Fruit fly (Drosophila melanogaster): Measurements from ENCODE around the gene CG15812.

Gene CG15812

DNA sequence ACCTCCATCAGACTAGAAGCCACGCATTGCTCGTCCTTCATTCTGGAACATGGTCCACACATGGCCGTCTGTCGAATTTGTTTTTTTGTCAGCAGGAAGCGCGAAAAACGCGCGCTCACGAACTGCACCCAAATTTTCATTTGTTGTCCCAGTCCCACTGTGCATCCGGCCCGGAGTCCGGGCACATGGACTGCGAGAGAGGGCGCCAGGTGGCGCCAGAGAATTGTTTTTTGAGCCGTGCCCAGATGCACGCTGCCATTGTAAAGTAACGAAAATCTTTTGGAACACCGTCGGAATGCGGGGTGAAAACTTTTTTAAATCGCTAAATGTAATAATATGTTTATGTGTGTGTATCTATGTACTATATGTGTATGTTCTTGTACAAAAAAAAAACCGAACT is 2.1 kb upstream of the CG15812 start (continued):
- TF ChIP-seq Hr78 (GFP tag; optimal IDR thresholded peaks at IDR 0.05) (no peak), Sry-β (GFP tag; optimal IDR thresholded peaks at IDR 0.05) (no peak), CG7745 (tag; optimal IDR thresholded peaks at IDR 0.05) (no peak)

DNA sequence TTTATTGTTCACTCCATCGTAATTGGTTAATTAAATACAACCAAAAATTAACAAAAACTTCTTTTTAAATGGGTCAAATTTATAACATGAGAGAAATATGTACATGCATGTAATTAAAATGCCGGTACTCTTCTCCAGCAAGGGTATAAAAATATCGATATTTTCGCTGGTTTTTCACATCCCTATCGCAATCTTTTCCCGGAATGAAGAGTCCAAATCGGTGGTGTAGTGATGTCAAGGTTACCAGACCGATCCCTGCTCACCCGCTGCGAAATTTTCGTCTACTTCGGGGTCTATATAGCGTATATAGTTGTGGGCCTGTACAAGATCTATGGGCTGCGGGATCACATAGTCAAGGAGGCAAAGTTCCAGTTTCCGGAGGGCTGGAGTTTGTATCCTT is 2.2 kb downstream of the CG15812 start, which contains the start of gene rasp:
Gene rasp, plus strand, starts transcription at position 213 of the 400 bp plus-strand sequence.
- no peak for TF ChIP-seq CG10209 (GFP tag; optimal IDR thresholded peaks at IDR 0.05)
- TF ChIP-seq MBD-R2 (GFP tag; IDR thresholded peaks at IDR 0.05), result peak; percentile 51
- 0 out of 3 replicates have a peak, but pooled peaks have one; percentile 16 for TF ChIP-seq row (GFP tag; IDR thresholded peaks at IDR 0.05)
- no peak for TF ChIP-seq Pdp1 (GFP tag; optimal IDR thresholded peaks at IDR 0.05)
- TF ChIP-seq amos (GFP tag; IDR thresholded peaks at IDR 0.05; ENCODE audit: partially characterized antibody), result peak; percentile 48
- TF ChIP-seq bowl (GFP tag; IDR thresholded peaks at IDR 0.05), result no peak
- peak; percentile 41 for TF ChIP-seq ftz-f1 (GFP tag; optimal IDR thresholded peaks at IDR 0.05)
- TF ChIP-seq Dref (GFP tag; IDR thresholded peaks at IDR 0.05), result peak; percentile 56
- no peak for TF ChIP-seq Atf6 (GFP tag; IDR thresholded peaks at IDR 0.05)
- TF ChIP-seq trem (tag; optimal IDR thresholded peaks at IDR 0.05), result peak; percentile 11
- TF ChIP-seq CG9932 (GFP tag; IDR thresholded peaks at IDR 0.05), result no peak
- no peak for TF ChIP-seq gt (GFP tag; IDR thresholded peaks at IDR 0.05)
- no peak for TF ChIP-seq jigr1 (GFP tag; IDR thresholded peaks at IDR 0.05)
- peak; percentile 48 for TF ChIP-seq MESR4 (GFP tag; optimal IDR thresholded peaks at IDR 0.05)
- no peak for TF ChIP-seq ro (GFP tag; IDR thresholded peaks at IDR 0.05)
- TF ChIP-seq nerfin-1 (tag; optimal IDR thresholded peaks at IDR 0.05), result peak; percentile 34
- 0 out of 3 replicates have a peak, but pooled peaks have one; percentile 35 for TF ChIP-seq CG16813 (GFP tag; IDR thresholded peaks at IDR 0.05; ENCODE audit: partially characterized antibody)
- TF ChIP-seq CG11247 (GFP tag; IDR thresholded peaks at IDR 0.05), result no peak
- TF ChIP-seq toy (GFP tag; IDR thresholded peaks at IDR 0.05), result no peak
- 0 out of 3 replicates have a peak, but pooled peaks have one; percentile 38 for TF ChIP-seq Doc3 (GFP tag; IDR thresholded peaks at IDR 0.05; ENCODE audit: partially characterized antibody)
- TF ChIP-seq zen2 (GFP tag; IDR thresholded peaks at IDR 0.05; ENCODE audit: partially characterized antibody), result no peak
- TF ChIP-seq pfk (GFP tag; optimal IDR thresholded peaks at IDR 0.05), result no peak
- TF ChIP-seq CG15514 (GFP tag; optimal IDR thresholded peaks at IDR 0.05), result peak; percentile 42
- TF ChIP-seq CG32532 (GFP tag; IDR thresholded peaks at IDR 0.05), result no peak
- no peak for TF ChIP-seq CG7963 (GFP tag; IDR thresholded peaks at IDR 0.05; ENCODE audit: partially characterized antibody)
- TF ChIP-seq hbn (GFP tag; IDR thresholded peaks at IDR 0.05; ENCODE audit: partially characterized antibody), result peak; percentile 55
- no peak for TF ChIP-seq CG10543 (GFP tag; optimal IDR thresholded peaks at IDR 0.05)
- TF ChIP-seq CG2129 (GFP tag; IDR thresholded peaks at IDR 0.05; ENCODE audit: partially characterized antibody), result peak; percentile 47
- peak; percentile 63 for TF ChIP-seq BEAF-32 (GFP tag; optimal IDR thresholded peaks at IDR 0.05)
- TF ChIP-seq HmgD (GFP tag; optimal IDR thresholded peaks at IDR 0.05), result no peak
- no peak; the same call in 2 of the 3 replicates for TF ChIP-seq Opbp (GFP tag; IDR thresholded peaks at IDR 0.05; ENCODE audit: partially characterized antibody)
- TF ChIP-seq CG1233 (GFP tag; optimal IDR thresholded peaks at IDR 0.05), result no peak
- no peak for TF ChIP-seq CG11560 (tag; IDR thresholded peaks at IDR 0.05)
- peak; percentile 45 for TF ChIP-seq unc-4 (GFP tag; IDR thresholded peaks at IDR 0.05; ENCODE audit: partially characterized antibody)
- TF ChIP-seq CG3847 (GFP tag; IDR thresholded peaks at IDR 0.05), result no peak
- no peak for TF ChIP-seq otp (GFP tag; IDR thresholded peaks at IDR 0.05)
- TF ChIP-seq Dll (GFP tag; IDR thresholded peaks at IDR 0.05; ENCODE audit: partially characterized antibody), result peak; percentile 65; the same call in 3 of the 4 replicates
- no peak for TF ChIP-seq ham (GFP tag; IDR thresholded peaks at IDR 0.05)
- TF ChIP-seq crp (GFP tag; optimal IDR thresholded peaks at IDR 0.05), result no peak
- TF ChIP-seq Stat92E (GFP tag; optimal IDR thresholded peaks at IDR 0.05), result peak in 1 of 3 experiments; percentile 8
- no peak for TF ChIP-seq gcm (GFP tag; optimal IDR thresholded peaks at IDR 0.05)
- no peak for TF ChIP-seq tna (GFP tag; IDR thresholded peaks at IDR 0.05; ENCODE audit: partially characterized antibody)
- no peak for TF ChIP-seq CG5245 (GFP tag; optimal IDR thresholded peaks at IDR 0.05)
- peak; percentile 27 for TF ChIP-seq pzg (GFP tag; optimal IDR thresholded peaks at IDR 0.05)
